Worm (Caenorhabditis elegans) whole organism, L4 larva: Measurements from ENCODE around the gene lev-8.

Experiments used
- Y105C5A.15 ChIP-seq: fragments of 200-800 bp; sonication (Bioruptor generic); IDR thresholded peaks from 2 replicates; pipeline ENCODE4 v1.3.6; 2022; ENCODE audit warnings: missing genetic modification characterization, missing compliant biosample characterization
- fkh-10 ChIP-seq: fragments of 150-350 bp; optimal IDR thresholded peaks from 2 replicates; lab custom pipeline; 2014; ENCODE audit warnings: missing biosample characterization, missing genetic modification reagents, missing genetic modification characterization
- hmg-1.1 ChIP-seq: fragments of 200-800 bp; sonication (Bioruptor generic); IDR thresholded peaks from 2 replicates; pipeline ENCODE4 v1.3.6; 2022; ENCODE audit warnings: missing genetic modification reagents, missing genetic modification characterization, missing compliant biosample characterization
- lin-13 ChIP-seq: fragments of 150-350 bp; optimal IDR thresholded peaks from 2 replicates; lab custom pipeline; 2014; ENCODE audit warnings: missing biosample characterization, missing genetic modification reagents, missing genetic modification characterization
- lin-38 ChIP-seq: fragments of 200-800 bp; sonication (Bioruptor generic); IDR thresholded peaks from 2 replicates; pipeline ENCODE4 v1.3.6; 2022; ENCODE audit warnings: missing genetic modification reagents, missing genetic modification characterization, missing compliant biosample characterization
- lsy-2 ChIP-seq, 2 experiments: fragments of 150-350 bp in 1 of 2; sonication (generic microtip) in 1 of 2; optimal IDR thresholded peaks; 2 replicates each; lab custom pipeline; 2014 to 2017; ENCODE audit warnings: missing biosample characterization in 2 of 2, missing genetic modification characterization in 2 of 2
- madf-5 ChIP-seq, 2 experiments: fragments of 200-800 bp; sonication (Bioruptor generic); IDR thresholded peaks; 2 replicates each; pipeline ENCODE4 v1.3.6; 2022; ENCODE audit warnings: missing compliant biosample characterization in 2 of 2, missing genetic modification characterization in 2 of 2
- nhr-237 ChIP-seq: sonication (generic microtip); optimal IDR thresholded peaks from 2 replicates; lab custom pipeline; 2017; ENCODE audit warnings: missing biosample characterization, missing genetic modification characterization
- nhr-28 ChIP-seq: fragments of 150-350 bp; optimal IDR thresholded peaks from 2 replicates; lab custom pipeline; 2014; ENCODE audit warnings: missing biosample characterization, missing genetic modification characterization
- pha-4 ChIP-seq, 2 experiments: fragments of 150-350 bp in 1 of 2; fragments of 200-800 bp in 1 of 2; sonication (Bioruptor generic) in 1 of 2; IDR thresholded peaks in 1 of 2; optimal IDR thresholded peaks in 1 of 2; 2 replicates each; pipeline versions ENCODE4 v1.3.6 to Lab custom; 2014 to 2022; ENCODE audit warnings: missing genetic modification characterization in 2 of 2, missing genetic modification reagents in 2 of 2, missing biosample characterization in 1 of 2, missing compliant biosample characterization in 1 of 2
- snpc-4 ChIP-seq: fragments of 150-350 bp; optimal IDR thresholded peaks from 2 replicates; lab custom pipeline; 2014; ENCODE audit warnings: missing biosample characterization, missing genetic modification characterization
- zag-1 ChIP-seq: fragments of 150-350 bp; optimal IDR thresholded peaks from 2 replicates; lab custom pipeline; 2014; ENCODE audit warnings: missing biosample characterization, missing genetic modification characterization
- zfp-3 ChIP-seq: fragments of 200-800 bp; sonication (Bioruptor generic); conservative IDR thresholded peaks from 2 replicates; pipeline ENCODE4 v1.3.6; 2022; ENCODE audit warnings: missing genetic modification reagents, missing genetic modification characterization, missing compliant biosample characterization
- ztf-11 ChIP-seq: fragments of 150-350 bp; optimal IDR thresholded peaks from 2 replicates; lab custom pipeline; 2014; ENCODE audit warnings: missing biosample characterization, missing genetic modification characterization

ce11 chrX:11596876-11597275 lies 36.2 kb downstream of the lev-8 start:
- TF ChIP-seq zfp-3 (GFP tag; lab: Robert Waterston, UW) (no peak), ztf-11 (tag; lab: Kevin White, UChicago) (no peak), Y105C5A.15 (GFP tag; lab: Robert Waterston, UW) (no peak), lsy-2 (tag; optimal IDR thresholded peaks at IDR 0.05; lab: Kevin White, UChicago) (no peak), snpc-4 (tag; lab: Kevin White, UChicago) (no peak), fkh-10 (no peak), nhr-237 (no peak), pha-4 (GFP tag; IDR thresholded peaks at IDR 0.05; lab: Robert Waterston, UW) (no peak), pha-4 (tag; optimal IDR thresholded peaks at IDR 0.05; lab: Kevin White, UChicago) (no peak), lin-13 (GFP tag; lab: Kevin White, UChicago) (no peak), zag-1 (no peak), hmg-1.1 (GFP tag; lab: Robert Waterston, UW) (no peak), madf-5 (GFP tag; IDR thresholded peaks at IDR 0.05; lab: Robert Waterston, UW) (no peak), lin-38 (GFP tag; lab: Robert Waterston, UW) (no peak), nhr-28 (tag; lab: Kevin White, UChicago) (no peak)
